Worm (Caenorhabditis elegans) whole organism, L4 larva: ENCODE data around the gene srh-271.

Source experiments
- F10B5.3 ChIP-seq: sonication (generic microtip); optimal IDR thresholded peaks from 2 replicates; lab custom pipeline; 2016; ENCODE audit warnings: mild to moderate bottlenecking, missing genetic modification characterization, missing compliant biosample characterization
- F49E8.2 ChIP-seq: sonication (generic microtip); optimal IDR thresholded peaks from 2 replicates; lab custom pipeline; 2016; ENCODE audit warnings: missing compliant biosample characterization, mild to moderate bottlenecking, missing genetic modification characterization, borderline replicate concordance
- T26A8.4 ChIP-seq: fragments of 200-800 bp; sonication (Bioruptor generic); IDR thresholded peaks from 2 replicates; pipeline ENCODE4 v1.3.6; 2022; ENCODE audit warnings: missing genetic modification characterization, missing compliant biosample characterization
- ZK337.2 ChIP-seq: fragments of 200-800 bp; sonication (Bioruptor generic); IDR thresholded peaks from 2 replicates; pipeline ENCODE4 v1.3.6; 2022; ENCODE audit warnings: missing genetic modification reagents, missing genetic modification characterization, missing compliant biosample characterization
- ZK546.5 ChIP-seq, 2 experiments: sonication (generic microtip); optimal IDR thresholded peaks; 2 replicates each; lab custom pipeline; 2017; ENCODE audit warnings: missing biosample characterization in 2 of 2, missing genetic modification characterization in 2 of 2
- aha-1 ChIP-seq: fragments of 150-350 bp; peaks from one replicate; lab custom pipeline; 2014; ENCODE audit warnings: missing biosample characterization, missing genetic modification characterization
- ama-1 ChIP-seq: fragments of 150-350 bp; optimal IDR thresholded peaks from 2 replicates; lab custom pipeline; 2014; ENCODE audit warnings: inconsistent platforms, mixed read lengths
- arid-1 ChIP-seq: fragments of 200-800 bp; sonication (Bioruptor generic); conservative IDR thresholded peaks from 2 replicates; pipeline ENCODE4 v1.3.6; 2022; ENCODE audit warnings: missing genetic modification reagents, missing genetic modification characterization, missing compliant biosample characterization
- ceh-28 ChIP-seq: fragments of 150-350 bp; optimal IDR thresholded peaks from 2 replicates; lab custom pipeline; 2014; ENCODE audit warnings: missing biosample characterization, missing genetic modification reagents, missing genetic modification characterization
- ceh-32 ChIP-seq: sonication (generic microtip); optimal IDR thresholded peaks from 2 replicates; lab custom pipeline; 2016; ENCODE audit warnings: mild to moderate bottlenecking, missing genetic modification characterization, missing compliant biosample characterization; ENCODE audit not compliant: poor library complexity
- ces-1 ChIP-seq: fragments of 150-350 bp; sonication (generic microtip); optimal IDR thresholded peaks from 4 replicates; lab custom pipeline; 2014; ENCODE audit warnings: missing biosample characterization, missing genetic modification reagents, missing genetic modification characterization
- daf-16 ChIP-seq, 3 experiments: sonication (generic microtip); optimal IDR thresholded peaks; 2 replicates each; lab custom pipeline; 2016 to 2017; ENCODE audit warnings: missing genetic modification characterization in 3 of 3, missing genetic modification reagents in 3 of 3, mild to moderate bottlenecking in 2 of 3, missing compliant biosample characterization in 2 of 3, missing biosample characterization in 1 of 3, moderate library complexity in 1 of 3
- dmd-6 ChIP-seq: fragments of 200-800 bp; sonication (Bioruptor generic); IDR thresholded peaks from 2 replicates; pipeline ENCODE4 v1.3.6; 2022; ENCODE audit warnings: missing genetic modification reagents, missing genetic modification characterization, missing compliant biosample characterization
- dpl-1 ChIP-seq: fragments of 150-350 bp; optimal IDR thresholded peaks from 2 replicates; lab custom pipeline; 2014; ENCODE audit warnings: missing biosample characterization, missing genetic modification reagents, missing genetic modification characterization
- egl-27 ChIP-seq: sonication (generic microtip); optimal IDR thresholded peaks from 3 replicates; lab custom pipeline; 2017; ENCODE audit warnings: missing biosample characterization, missing genetic modification reagents, missing genetic modification characterization
- fkh-10 ChIP-seq: fragments of 150-350 bp; optimal IDR thresholded peaks from 2 replicates; lab custom pipeline; 2014; ENCODE audit warnings: missing biosample characterization, missing genetic modification reagents, missing genetic modification characterization
- hif-1 ChIP-seq, 2 experiments: sonication (generic microtip); optimal IDR thresholded peaks; 2 replicates each; lab custom pipeline; 2016 to 2017; ENCODE audit warnings: missing compliant biosample characterization in 2 of 2, missing genetic modification characterization in 2 of 2, missing genetic modification reagents in 2 of 2, missing genotype in 2 of 2, mild to moderate bottlenecking in 1 of 2
- lim-7 ChIP-seq: fragments of 200-800 bp; sonication (Bioruptor generic); IDR thresholded peaks from 2 replicates; pipeline ENCODE4 v1.3.6; 2022; ENCODE audit warnings: missing genetic modification characterization, missing compliant biosample characterization
- lin-15B ChIP-seq: fragments of 150-350 bp; sonication (generic microtip); optimal IDR thresholded peaks from 3 replicates; lab custom pipeline; 2014; ENCODE audit warnings: missing biosample characterization, missing genetic modification characterization
- lin-38 ChIP-seq: fragments of 200-800 bp; sonication (Bioruptor generic); IDR thresholded peaks from 2 replicates; pipeline ENCODE4 v1.3.6; 2022; ENCODE audit warnings: missing genetic modification reagents, missing genetic modification characterization, missing compliant biosample characterization
- lsy-2 ChIP-seq, 2 experiments: fragments of 150-350 bp in 1 of 2; sonication (generic microtip) in 1 of 2; optimal IDR thresholded peaks; 2 replicates each; lab custom pipeline; 2014 to 2017; ENCODE audit warnings: missing biosample characterization in 2 of 2, missing genetic modification characterization in 2 of 2
- nhr-28 ChIP-seq: fragments of 150-350 bp; optimal IDR thresholded peaks from 2 replicates; lab custom pipeline; 2014; ENCODE audit warnings: missing biosample characterization, missing genetic modification characterization
- nhr-48 ChIP-seq: sonication (generic microtip); optimal IDR thresholded peaks from 2 replicates; lab custom pipeline; 2016; ENCODE audit warnings: mild to moderate bottlenecking, missing genetic modification characterization, missing compliant biosample characterization
- nhr-6 ChIP-seq: fragments of 150-350 bp; optimal IDR thresholded peaks from 2 replicates; lab custom pipeline; 2014; ENCODE audit warnings: missing biosample characterization, missing genetic modification characterization
- nhr-76 ChIP-seq: fragments of 150-350 bp; optimal IDR thresholded peaks from 2 replicates; lab custom pipeline; 2014; ENCODE audit warnings: missing biosample characterization, missing genetic modification characterization
- nhr-77 ChIP-seq: fragments of 150-350 bp; optimal IDR thresholded peaks from 2 replicates; lab custom pipeline; 2014; ENCODE audit warnings: missing biosample characterization, missing genetic modification characterization
- tag-97 ChIP-seq: fragments of 200-800 bp; sonication (Bioruptor generic); IDR thresholded peaks from 2 replicates; pipeline ENCODE4 v1.3.6; 2022; ENCODE audit warnings: missing genetic modification characterization, missing compliant biosample characterization
- tra-1 ChIP-seq: fragments of 200-800 bp; sonication (Bioruptor generic); IDR thresholded peaks from 2 replicates; pipeline ENCODE4 v1.3.6; 2022; ENCODE audit warnings: missing genetic modification reagents, missing genetic modification characterization, missing compliant biosample characterization
- unc-130 ChIP-seq: sonication (generic microtip); optimal IDR thresholded peaks from 2 replicates; lab custom pipeline; 2016; ENCODE audit warnings: missing genetic modification reagents, missing genetic modification characterization, missing compliant biosample characterization
- unc-39 ChIP-seq: sonication (generic microtip); optimal IDR thresholded peaks from 2 replicates; lab custom pipeline; 2017; ENCODE audit warnings: missing biosample characterization, missing genetic modification characterization
- zag-1 ChIP-seq: fragments of 150-350 bp; optimal IDR thresholded peaks from 2 replicates; lab custom pipeline; 2014; ENCODE audit warnings: missing biosample characterization, missing genetic modification characterization
- zfp-2 ChIP-seq: sonication (generic microtip); optimal IDR thresholded peaks from 2 replicates; lab custom pipeline; 2016; ENCODE audit warnings: mild to moderate bottlenecking, missing genetic modification characterization, missing compliant biosample characterization
- zfp-3 ChIP-seq: fragments of 200-800 bp; sonication (Bioruptor generic); conservative IDR thresholded peaks from 2 replicates; pipeline ENCODE4 v1.3.6; 2022; ENCODE audit warnings: missing genetic modification reagents, missing genetic modification characterization, missing compliant biosample characterization
- zip-11 ChIP-seq: fragments of 200-800 bp; sonication (Bioruptor generic); IDR thresholded peaks from 2 replicates; pipeline ENCODE4 v1.3.6; 2022; ENCODE audit warnings: missing genetic modification characterization, missing compliant biosample characterization
- ztf-7 ChIP-seq: fragments of 150-350 bp; optimal IDR thresholded peaks from 2 replicates; lab custom pipeline; 2014; ENCODE audit warnings: missing biosample characterization, missing genetic modification characterization

srh-271 gene

ce11 chrV:2573881-2574280 is 47.9 kb downstream of the srh-271 start, which contains the start of gene nhr-290:
TSS of gene nhr-290 (plus strand) at chrV:2574181.
- TF ChIP-seq ZK337.2 (GFP tag; lab: Robert Waterston, UW): no peak
- no peak for TF ChIP-seq lin-38 (GFP tag; lab: Robert Waterston, UW)
- TF ChIP-seq lin-15B (tag; lab: Kevin White, UChicago): no peak
- TF ChIP-seq nhr-28: no peak
- TF ChIP-seq lim-7 (GFP tag; lab: Robert Waterston, UW): no peak
- TF ChIP-seq aha-1 (tag; lab: Kevin White, UChicago): no peak
- no peak for TF ChIP-seq ceh-28 (tag; lab: Kevin White, UChicago)
- TF ChIP-seq zip-11 (GFP tag; lab: Robert Waterston, UW): no peak
- no peak for TF ChIP-seq hif-1 (tag; optimal IDR thresholded peaks at IDR 0.05; lab: Kevin White, UChicago)
- TF ChIP-seq ZK546.5 (tag; optimal IDR thresholded peaks at IDR 0.05; lab: Kevin White, UChicago): no peak
- no peak for TF ChIP-seq unc-130 (GFP tag; lab: Kevin White, UChicago)
- no peak for TF ChIP-seq zfp-2 (tag; lab: Kevin White, UChicago)
- no peak for TF ChIP-seq fkh-10 (GFP tag; lab: Kevin White, UChicago)
- TF ChIP-seq nhr-6: no peak
- no peak for TF ChIP-seq nhr-76
- no peak for TF ChIP-seq zfp-3 (GFP tag; lab: Robert Waterston, UW)
- TF ChIP-seq zag-1 (tag; lab: Kevin White, UChicago): no peak
- no peak for TF ChIP-seq dpl-1 (GFP tag; lab: Kevin White, UChicago)
- TF ChIP-seq F49E8.2 (tag; lab: Kevin White, UChicago): no peak
- TF ChIP-seq egl-27 (tag; lab: Kevin White, UChicago): no peak

- no peak for TF ChIP-seq egl-27 (tag; lab: Kevin White, UChicago)
- no peak for TF ChIP-seq ztf-7 (tag; lab: Kevin White, UChicago)
- no peak for TF ChIP-seq zfp-3 (GFP tag; lab: Robert Waterston, UW)
- TF ChIP-seq arid-1 (GFP tag; lab: Robert Waterston, UW): no peak
- no peak for TF ChIP-seq tag-97 (GFP tag; lab: Robert Waterston, UW)
- TF ChIP-seq nhr-48 (tag; lab: Kevin White, UChicago): no peak
- no peak for TF ChIP-seq T26A8.4
- no peak for TF ChIP-seq daf-16 (GFP tag; optimal IDR thresholded peaks at IDR 0.05; lab: Kevin White, UChicago)
- no peak for TF ChIP-seq daf-16 (tag; optimal IDR thresholded peaks at IDR 0.05; lab: Kevin White, UChicago)
- no peak for TF ChIP-seq dmd-6 (GFP tag; lab: Robert Waterston, UW)
Measured at ce11 chrV:2573108-2573507, 48.7 kb downstream of the srh-271 start, which contains the start of gene srj-20. TSS of gene srj-20 (minus strand) at chrV:2573208.

ce11 chrV:2570643-2571042 is 51.1 kb downstream of the srh-271 start, which contains the start of gene srj-19:
TSS of gene srj-19 (minus strand) at chrV:2570743.
- no peak for TF ChIP-seq zip-11 (GFP tag; lab: Robert Waterston, UW)
- no peak for TF ChIP-seq tra-1 (GFP tag; lab: Robert Waterston, UW)
- TF ChIP-seq nhr-77 (tag; lab: Kevin White, UChicago): no peak
- TF ChIP-seq F10B5.3 (tag; lab: Kevin White, UChicago): no peak
- no peak for TF ChIP-seq hif-1 (tag; optimal IDR thresholded peaks at IDR 0.05; lab: Kevin White, UChicago)
- no peak for TF ChIP-seq unc-39 (tag; lab: Kevin White, UChicago)
- TF ChIP-seq dpl-1 (GFP tag; lab: Kevin White, UChicago): no peak
- no peak for TF ChIP-seq ces-1
- TF ChIP-seq ceh-32 (tag; lab: Kevin White, UChicago): no peak
- TF ChIP-seq lsy-2 (tag; optimal IDR thresholded peaks at IDR 0.05; lab: Kevin White, UChicago): no peak
- no peak for TF ChIP-seq ama-1 (lab: Kevin White, UChicago)
- no peak for TF ChIP-seq zag-1 (tag; lab: Kevin White, UChicago)
